Fruit fly (Drosophila melanogaster) ovary, adult (tissue): Measurements from ENCODE around the gene Vha26.

ENCODE experiments used
- CG17801 ChIP-seq: fragments of 200-800 bp; optimal IDR thresholded peaks from 2 replicates; lab custom pipeline; 2019; ENCODE audit warnings: missing biosample characterization, mild to moderate bottlenecking, missing genetic modification characterization, moderate library complexity; ENCODE audit not compliant: partially characterized antibody

Vha26 gene

DNA sequence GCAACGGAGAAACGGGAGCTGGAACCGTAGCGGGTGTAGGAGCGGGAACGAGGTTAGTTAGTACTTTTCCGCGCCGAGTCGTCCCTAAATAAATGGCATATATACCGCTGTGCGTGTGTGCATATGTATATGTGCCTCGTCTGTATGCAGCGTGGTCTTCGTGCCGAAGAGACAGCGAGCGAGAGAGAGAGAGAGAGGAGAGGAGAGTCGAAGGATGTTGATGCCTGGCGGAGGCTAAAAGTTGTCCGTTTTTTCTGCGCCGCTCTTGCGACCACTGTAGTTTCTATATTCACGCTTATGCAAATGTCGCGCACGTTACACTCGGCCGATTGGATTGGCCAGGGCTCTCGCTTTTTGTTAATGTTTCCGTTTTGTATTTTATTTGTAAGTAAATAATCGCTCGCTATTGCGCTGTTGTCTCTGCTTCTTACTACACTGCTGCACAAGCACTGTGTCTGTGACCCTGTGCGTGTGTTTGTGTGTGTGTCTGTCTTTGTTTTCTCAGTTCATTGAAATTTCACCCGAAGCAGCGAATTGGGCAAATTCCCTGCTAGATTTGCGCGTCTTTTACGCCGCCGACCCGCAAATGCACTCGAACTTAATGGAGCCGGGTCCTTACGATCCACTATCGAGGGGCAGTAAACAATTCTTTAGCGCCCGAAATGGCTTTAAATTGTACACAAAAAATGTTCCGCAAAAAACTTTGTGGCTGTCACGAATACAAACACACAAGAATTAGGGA lies 21.0 kb downstream of the Vha26 start, which contains the start of gene Rga:
Gene Rga (minus strand): TSS at position 741 of the 742 bp plus-strand sequence.
- TF ChIP-seq CG17801: no peak

DNA sequence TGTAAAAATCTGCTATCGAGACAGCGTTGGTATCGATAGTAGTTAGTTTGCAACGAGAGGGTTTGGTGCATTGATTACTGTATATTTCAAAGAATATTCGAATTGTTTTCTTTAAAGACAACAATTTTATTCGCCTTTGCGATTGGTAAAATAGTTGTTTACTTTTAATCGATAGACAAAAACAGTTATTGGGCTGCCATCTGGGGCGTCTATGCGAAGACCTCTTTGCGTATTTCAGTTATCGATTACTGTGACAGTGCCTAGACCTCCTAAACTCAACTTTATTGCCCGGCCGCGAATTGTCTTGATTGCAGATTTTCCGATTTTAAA lies 21.5 kb downstream of the Vha26 start, which contains the start of gene Atu:
Gene Atu (plus strand): TSS at position 245 of the 330 bp plus-strand sequence.
- TF ChIP-seq CG17801: peak; percentile 55

DNA sequence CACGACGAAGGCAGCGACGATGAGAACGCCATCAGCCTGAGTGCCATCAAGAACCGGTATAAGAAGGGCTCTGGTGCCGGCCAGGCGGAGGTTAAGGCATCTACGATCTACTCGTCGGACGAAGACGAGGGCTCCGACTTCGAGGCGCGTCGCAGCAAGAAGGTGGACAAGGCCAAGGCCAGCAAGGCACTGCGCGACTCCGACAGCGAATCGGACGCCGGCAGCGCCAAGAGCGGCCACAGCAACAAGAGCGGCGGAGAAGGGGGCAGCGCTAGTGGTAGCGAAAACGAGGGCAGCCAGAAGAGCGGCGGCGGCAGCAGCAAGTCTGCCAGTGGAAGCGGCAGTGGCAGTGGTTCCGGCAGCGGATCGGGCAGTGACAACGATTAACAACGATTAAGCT lies 23.9 kb downstream of the Vha26 start:
- TF ChIP-seq CG17801: no peak

DNA sequence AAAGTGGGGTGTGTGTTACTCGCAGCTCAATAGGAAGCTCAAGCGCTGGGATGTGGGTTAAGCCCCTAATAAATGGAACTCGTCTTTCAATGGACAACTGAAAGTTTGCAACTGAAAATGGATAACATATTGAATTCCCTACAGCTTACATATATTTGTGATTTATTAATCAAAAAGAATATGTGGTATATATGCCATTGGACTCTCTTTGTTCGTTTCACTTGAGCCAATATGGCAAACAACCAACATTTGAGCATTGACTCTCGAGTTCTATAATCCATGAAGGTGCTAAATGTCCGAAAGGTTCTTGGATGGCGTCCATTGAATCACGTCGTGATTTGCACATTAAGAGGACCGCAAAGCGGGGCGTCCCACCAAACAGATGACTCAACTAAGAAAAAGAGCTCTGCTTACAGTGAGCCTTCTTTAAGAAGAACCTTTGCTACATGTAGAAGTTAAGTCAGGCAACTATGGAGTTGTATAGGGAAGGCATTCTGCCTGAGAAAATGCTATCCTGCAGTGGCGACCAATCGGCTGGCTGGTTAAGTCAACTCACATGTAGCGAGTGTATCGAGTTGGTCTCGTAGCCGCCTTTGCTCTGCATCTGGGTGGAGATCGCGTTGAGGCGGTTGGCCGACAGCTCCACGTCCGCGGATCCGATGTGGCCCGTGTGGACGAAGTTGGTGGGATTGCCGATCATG lies 26.5 kb downstream of the Vha26 start:
- TF ChIP-seq CG17801: no peak

DNA sequence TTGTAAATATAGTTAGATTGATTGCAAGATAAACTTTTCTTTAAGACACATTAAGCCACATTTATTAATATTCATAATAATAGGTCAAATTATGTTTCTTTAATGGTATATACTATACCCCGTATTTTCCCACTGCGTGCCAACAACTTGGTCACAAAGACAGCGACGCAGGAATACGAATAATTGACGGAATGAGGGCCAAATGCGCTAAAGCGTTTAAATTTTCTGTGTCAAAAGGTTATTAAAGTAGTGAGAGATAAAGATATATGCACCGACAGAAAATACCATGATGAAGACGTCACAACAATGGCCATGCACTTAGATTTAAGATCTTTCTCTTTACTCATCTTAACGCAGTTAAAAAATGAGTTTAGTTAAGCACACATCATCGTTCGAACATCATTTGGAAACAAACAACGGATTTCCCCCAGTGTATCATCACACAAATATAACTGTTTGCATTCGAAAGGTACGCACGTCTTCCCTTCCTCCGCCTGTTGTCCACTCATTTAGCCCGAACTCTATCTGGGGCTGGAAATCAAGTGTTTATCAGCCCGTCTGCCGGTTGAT lies 28.9 kb downstream of the Vha26 start:
- no peak for TF ChIP-seq CG17801

DNA sequence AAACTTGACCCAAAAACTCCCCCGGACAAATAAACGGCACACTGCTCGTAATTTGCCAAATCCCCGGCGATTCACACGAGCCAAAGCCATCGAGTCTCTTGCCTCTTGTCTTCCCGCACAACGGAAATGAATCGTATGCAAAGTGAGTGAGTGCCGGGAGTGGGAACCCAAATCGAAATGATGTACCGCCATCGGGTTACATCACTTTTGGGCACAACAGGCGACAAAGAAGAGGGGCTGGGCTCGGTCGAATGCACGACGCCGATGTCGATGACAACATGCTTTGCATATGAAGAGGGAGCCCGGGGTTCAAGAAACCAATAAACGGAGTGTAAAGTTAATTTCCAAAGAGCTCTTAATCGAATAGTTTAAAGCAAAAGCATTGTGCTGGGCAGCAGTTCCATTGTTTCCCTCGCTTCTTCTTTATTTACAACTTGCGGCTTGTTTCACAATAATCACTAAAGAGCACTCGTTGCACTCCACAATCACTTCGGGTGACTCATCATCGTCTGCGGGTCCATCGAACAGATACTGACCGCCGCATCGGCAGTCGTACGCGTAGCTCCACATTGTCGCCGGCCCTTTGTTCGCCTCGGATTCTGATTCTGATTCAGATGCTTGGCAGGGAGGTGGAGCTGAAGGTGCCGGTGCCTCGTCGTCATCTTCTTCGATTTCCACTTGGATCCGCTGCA lies 30.3 kb downstream of the Vha26 start:
- no peak for TF ChIP-seq CG17801

DNA sequence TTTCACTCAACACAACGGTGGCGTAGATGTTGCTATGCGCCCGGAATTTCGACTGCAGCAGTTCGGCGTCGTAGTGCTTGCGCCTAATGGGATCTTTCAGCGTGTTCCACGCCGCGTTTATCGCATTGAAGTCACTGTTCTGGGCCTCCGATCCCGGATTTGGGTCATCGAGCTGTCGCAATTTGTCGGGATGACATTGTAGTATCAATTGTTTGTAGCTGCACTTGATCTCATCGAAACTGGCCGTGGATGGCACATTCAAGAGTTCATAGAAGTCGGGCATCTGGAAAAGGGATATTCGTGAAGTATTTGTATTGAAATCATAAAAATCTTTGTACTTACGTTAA lies 30.8 kb downstream of the Vha26 start:
- TF ChIP-seq CG17801: no peak

DNA sequence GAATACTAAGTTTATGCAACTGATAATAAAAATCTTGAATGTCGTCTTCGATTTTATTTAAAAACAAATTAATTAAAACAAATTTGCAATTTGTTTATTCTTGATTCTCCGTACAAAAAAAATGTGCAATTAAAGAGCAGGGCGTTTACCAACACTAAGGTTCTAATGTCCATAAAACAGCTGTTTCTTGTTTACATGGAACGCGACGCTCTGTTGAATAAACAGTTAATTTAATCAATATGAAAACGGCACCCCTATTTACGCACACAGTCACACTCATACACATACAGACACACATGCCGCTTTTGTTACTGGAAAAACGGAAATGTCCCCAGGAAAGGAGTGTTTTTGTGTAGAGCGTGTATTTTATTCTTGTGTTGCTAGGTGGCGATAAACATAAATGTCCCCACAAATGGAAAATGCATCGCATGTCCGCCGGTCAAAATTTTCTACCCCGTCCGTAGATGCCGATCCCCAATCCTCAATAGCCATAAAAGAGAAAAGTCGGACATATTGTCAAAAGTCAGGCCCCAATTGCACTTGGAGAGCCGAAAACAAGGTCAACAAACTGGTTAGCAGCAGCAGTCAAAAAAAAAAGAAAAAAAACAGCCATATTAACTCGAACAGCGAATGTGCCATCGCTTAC lies 31.5 kb downstream of the Vha26 start:
- TF ChIP-seq CG17801: peak; percentile 76

DNA sequence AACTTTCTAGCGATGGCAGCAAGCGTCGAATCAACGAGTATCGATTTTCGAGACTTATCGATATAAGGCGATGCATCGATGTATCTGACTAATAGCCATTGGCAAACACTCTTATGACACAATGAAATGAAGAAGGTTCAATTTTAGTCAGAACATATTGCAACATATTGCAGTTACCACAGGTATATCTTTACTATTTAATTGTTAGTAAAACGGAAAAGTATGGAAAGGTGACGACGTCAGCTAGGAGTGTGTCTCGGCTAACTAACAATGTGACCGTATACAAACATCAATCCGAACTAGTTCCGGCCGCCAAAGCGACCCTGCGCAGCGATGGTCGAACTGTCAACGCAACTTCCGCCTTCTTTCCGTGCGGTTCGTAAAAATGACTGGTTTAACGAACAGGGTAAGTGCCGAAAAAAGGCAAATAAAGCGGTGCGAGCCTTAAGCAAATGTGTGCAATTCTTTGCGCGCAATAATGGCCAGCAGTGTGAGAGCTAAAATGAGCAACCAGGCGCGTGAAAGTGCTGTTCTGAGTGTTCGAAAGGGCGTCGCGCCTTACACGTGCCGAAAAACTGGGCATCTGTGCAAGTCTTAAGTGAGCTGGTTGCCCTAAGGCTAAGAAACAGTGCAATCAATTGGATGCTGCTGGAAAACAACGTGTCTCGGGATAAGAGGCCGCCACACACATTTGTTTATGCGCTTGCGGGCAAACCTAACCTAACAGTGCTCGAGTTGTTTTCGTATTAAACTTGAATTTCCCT lies 32.7 kb downstream of the Vha26 start, which contains the start of the genes Dph4, Spec2 and RpL13A:
Gene Dph4 (minus strand): TSS at position 11 of the 764 bp plus-strand sequence.
Gene Spec2 (minus strand): TSS at position 11 of the 764 bp plus-strand sequence.
Gene RpL13A (plus strand): TSS at position 360 of the 764 bp plus-strand sequence.
- peak; percentile 90 for TF ChIP-seq CG17801

DNA sequence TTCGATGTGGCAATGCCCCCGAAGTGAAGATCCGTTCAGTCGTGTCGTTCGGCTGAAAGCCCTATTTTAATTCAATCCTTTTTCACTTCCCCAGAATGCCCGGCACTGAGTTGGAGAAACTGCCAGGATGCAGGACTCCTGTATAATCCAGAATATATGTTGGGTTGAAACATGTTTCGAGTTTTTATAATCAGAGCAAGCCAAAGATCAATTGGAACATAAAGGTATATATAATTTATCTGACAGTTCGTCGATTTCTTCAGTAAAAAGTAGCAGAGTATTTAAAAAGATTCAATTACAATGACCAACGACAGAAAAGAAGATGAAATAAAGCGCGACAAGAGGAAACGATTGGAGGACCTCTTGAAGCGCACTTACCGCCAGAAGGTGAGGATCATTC lies 36.0 kb downstream of the Vha26 start, which contains the start of gene CG31551:
Gene CG31551 (plus strand): TSS at position 301 of the 400 bp plus-strand sequence.
- no peak for TF ChIP-seq CG17801

DNA sequence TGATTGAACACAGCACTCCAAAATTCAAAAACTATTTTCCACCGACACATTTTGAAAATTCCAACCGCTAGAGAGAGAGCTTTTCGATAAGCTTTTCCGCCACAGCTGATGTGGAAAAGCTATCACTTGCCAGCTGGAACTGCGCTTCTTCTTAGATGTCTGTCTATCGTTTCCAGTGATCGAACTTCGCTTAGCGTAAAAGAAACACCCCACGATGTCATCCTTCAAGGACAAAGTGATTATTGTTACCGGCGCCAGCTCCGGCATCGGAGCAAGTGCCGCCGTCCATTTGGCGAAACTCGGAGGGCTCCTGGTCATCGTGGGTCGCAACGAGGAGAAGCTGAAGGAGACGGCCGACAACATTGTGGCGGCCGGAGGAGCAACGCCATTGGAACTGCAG lies 40.6 kb downstream of the Vha26 start, which contains the start of gene CG31549:
Gene CG31549 (plus strand): TSS at position 11 of the 400 bp plus-strand sequence.
- TF ChIP-seq CG17801: peak; percentile 57

DNA sequence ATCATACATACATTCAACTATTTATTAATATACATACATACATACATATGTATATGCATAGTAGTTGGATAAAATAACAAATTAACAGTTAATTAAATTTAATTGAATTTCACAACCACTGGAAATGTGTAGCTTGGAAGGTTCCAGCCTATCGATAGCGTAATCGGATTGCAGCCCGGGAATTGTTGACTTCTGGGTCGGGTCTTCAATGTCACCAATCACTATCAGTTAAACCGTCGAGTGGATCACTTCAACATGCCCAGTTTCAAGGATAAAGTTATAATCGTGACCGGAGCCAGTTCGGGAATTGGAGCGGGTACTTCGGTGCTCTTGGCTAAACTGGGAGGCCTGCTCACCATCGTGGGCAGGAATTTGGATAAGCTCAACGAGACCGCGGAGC lies 41.9 kb downstream of the Vha26 start, which contains the start of gene CG12171:
Gene CG12171 (plus strand): TSS at position 191 of the 400 bp plus-strand sequence.
- peak; percentile 57 for TF ChIP-seq CG17801

DNA sequence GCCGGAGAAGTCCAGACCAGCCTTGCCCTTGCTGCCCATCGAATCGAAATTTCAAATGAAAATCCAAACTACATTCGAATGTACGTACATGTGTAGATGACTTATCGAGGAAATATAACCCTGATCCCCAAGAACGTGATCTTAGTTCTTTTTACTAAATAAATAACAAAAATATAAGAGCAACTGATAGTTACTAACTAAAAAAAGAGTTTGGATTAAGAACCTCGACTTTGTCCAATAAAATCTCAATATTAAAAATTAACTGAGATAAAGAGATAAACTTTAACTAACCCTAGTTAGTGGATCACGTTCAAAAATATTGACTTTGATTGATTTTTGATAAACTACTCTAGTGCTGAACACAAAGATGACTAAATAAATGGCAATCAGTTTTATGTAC lies 44.0 kb downstream of the Vha26 start, which contains the start of gene CG31546:
Gene CG31546 (minus strand): TSS at position 101 of the 400 bp plus-strand sequence.
- TF ChIP-seq CG17801: no peak

DNA sequence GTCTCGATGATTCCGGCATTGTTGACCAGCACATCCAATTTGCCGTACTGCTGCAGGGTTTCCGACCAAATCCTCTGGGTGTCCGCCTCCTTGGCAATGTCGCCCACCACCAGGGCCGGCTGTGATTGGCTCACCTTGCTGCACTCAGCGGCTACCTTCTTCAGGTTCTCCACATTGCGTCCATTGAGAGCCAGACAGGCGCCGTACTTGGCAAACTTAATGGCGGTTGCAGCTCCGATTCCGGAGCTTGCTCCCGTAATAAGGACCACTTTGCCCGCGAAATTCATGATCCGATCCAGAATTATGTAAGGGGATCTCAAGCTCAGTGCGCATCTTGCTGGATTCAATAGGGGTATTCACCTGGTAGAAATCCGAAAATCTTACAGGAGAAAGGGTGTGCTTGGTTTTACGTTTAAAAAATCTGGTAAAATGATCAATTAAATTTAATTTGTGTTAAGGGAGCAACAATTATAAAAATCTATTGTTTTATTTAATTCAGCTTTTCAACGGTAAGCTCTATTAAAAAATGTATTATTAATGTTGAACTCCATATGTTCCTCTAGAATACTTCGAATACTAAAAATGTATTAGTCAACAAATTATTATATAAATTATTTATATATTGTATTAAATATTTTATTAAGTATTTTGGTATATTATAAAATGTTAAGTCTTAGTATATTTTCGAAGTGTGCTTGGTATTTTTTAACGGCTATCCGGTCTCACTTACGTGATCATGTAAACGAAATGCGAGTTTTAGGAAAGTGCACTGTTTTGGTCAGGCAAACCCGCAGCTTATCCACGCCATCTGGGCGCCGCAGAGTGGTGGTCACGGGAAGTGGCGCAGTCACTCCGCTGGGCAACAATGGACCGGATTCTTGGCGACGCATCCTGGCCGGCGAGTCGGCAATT lies 45.2 kb downstream of the Vha26 start, which contains the start of the genes CG31548 and CG12170:
Gene CG31548 (minus strand): TSS at position 334 of the 912 bp plus-strand sequence.
Gene CG12170 (plus strand): TSS at position 716 of the 912 bp plus-strand sequence.
- no peak for TF ChIP-seq CG17801
